Fruit fly (Drosophila melanogaster): ENCODE measurements around the gene CG9917.

CG9917 gene

DNA sequence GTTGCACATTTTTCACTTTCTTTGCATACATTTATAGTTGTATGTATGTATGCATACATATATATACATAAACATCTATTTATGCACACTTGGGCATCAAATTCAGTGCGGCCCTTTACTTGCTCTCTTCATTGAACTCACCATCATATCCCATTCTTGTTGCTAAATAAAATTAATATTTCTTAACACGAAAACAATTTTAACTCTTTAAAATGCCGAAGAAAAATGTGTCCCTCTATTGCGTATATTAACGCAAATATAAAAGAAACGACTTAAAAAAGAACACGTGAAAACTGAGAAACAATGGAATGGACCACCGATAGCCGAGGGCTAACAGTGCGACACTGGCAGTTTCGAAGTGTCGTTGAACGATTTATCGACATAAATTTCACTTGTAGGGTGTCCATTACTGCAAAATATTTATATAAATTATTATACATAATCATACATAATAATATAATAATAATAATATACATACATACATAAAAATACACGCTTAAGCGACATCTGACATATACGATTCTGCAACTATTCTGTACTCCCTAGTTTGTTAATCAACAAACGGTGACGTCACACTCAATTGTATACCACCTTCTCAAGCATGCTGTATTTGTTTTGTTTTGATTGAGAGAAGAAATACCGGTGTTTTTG lies 35.8 kb upstream of the CG9917 start, which contains the start of the genes U2af50 and PIG-Q (continued):
- TF ChIP-seq tll (GFP tag; optimal IDR thresholded peaks at IDR 0.05) = peak in 1 of 2 experiments; percentile 48
- peak; percentile 95 for TF ChIP-seq grau (tag; optimal IDR thresholded peaks at IDR 0.05)
- TF ChIP-seq unc-4 (GFP tag; IDR thresholded peaks at IDR 0.05; ENCODE audit: partially characterized antibody) = peak; percentile 42; the same call in 1 of the 2 replicates
- peak; percentile 56 for TF ChIP-seq chn (GFP tag; optimal IDR thresholded peaks at IDR 0.05)
- TF ChIP-seq CG10147 (GFP tag; optimal IDR thresholded peaks at IDR 0.05) = peak; percentile 88
- TF ChIP-seq CG11085 (GFP tag; IDR thresholded peaks at IDR 0.05) = no peak; the same call in 1 of the 2 replicates
- peak; percentile 54 for TF ChIP-seq pho (GFP tag; optimal IDR thresholded peaks at IDR 0.05)
- peak; percentile 90 for TF ChIP-seq CG13894 (tag; optimal IDR thresholded peaks at IDR 0.05)
- TF ChIP-seq Fer1 (GFP tag; optimal IDR thresholded peaks at IDR 0.05) = peak; percentile 91
- TF ChIP-seq usp (GFP tag; optimal IDR thresholded peaks at IDR 0.05) = no peak
- TF ChIP-seq psq (GFP tag; optimal IDR thresholded peaks at IDR 0.05) = peak; percentile 78
- TF ChIP-seq vvl (GFP tag; IDR thresholded peaks at IDR 0.05) = peak; percentile 97
- TF ChIP-seq row (GFP tag; IDR thresholded peaks at IDR 0.05) = peak; percentile 98
- peak; percentile 97 for TF ChIP-seq pfk (GFP tag; optimal IDR thresholded peaks at IDR 0.05)
- peak; percentile 47 for TF ChIP-seq slp2 (GFP tag; optimal IDR thresholded peaks at IDR 0.05)
- TF ChIP-seq Atf-2 (GFP tag; optimal IDR thresholded peaks at IDR 0.05) = peak; percentile 41
- TF ChIP-seq CG10959 (GFP tag; IDR thresholded peaks at IDR 0.05) = peak; percentile 87
- no peak for TF ChIP-seq mirr (GFP tag; optimal IDR thresholded peaks at IDR 0.05)
- TF ChIP-seq cas (GFP tag; IDR thresholded peaks at IDR 0.05) = peak; percentile 74; the same call in 1 of the 2 replicates
- peak; percentile 82; the same call in 1 of the 2 replicates for TF ChIP-seq gsb (GFP tag; IDR thresholded peaks at IDR 0.05)
- peak; percentile 80 for TF ChIP-seq CrebB (tag; optimal IDR thresholded peaks at IDR 0.05)
- peak; percentile 93 for TF ChIP-seq fd3F (GFP tag; optimal IDR thresholded peaks at IDR 0.05)
- peak; percentile 87 for TF ChIP-seq CG10267 (tag; optimal IDR thresholded peaks at IDR 0.05)
- no peak; the same call in 1 of the 2 replicates for TF ChIP-seq crol (GFP tag; IDR thresholded peaks at IDR 0.05)
- TF ChIP-seq YL-1 (GFP tag; optimal IDR thresholded peaks at IDR 0.05) = peak; percentile 51
- TF ChIP-seq CG33557 (GFP tag; optimal IDR thresholded peaks at IDR 0.05) = peak; percentile 91
- TF ChIP-seq E2f1 (GFP tag; IDR thresholded peaks at IDR 0.05) = peak; percentile 92; the same call in 1 of the 2 replicates
- TF ChIP-seq CG32767 (GFP tag; IDR thresholded peaks at IDR 0.05) = peak; percentile 90
- no peak; the same call in 1 of the 2 replicates for TF ChIP-seq danr (GFP tag; IDR thresholded peaks at IDR 0.05)
- TF ChIP-seq slou (GFP tag; optimal IDR thresholded peaks at IDR 0.05) = peak; percentile 71
- TF ChIP-seq CG9609 (GFP tag; optimal IDR thresholded peaks at IDR 0.05) = peak; percentile 66
- TF ChIP-seq CG6765 (GFP tag; optimal IDR thresholded peaks at IDR 0.05) = peak; percentile 83
- peak; percentile 91 for TF ChIP-seq ssp (GFP tag; IDR thresholded peaks at IDR 0.05)
- no peak for TF ChIP-seq Hmr (GFP tag; optimal IDR thresholded peaks at IDR 0.05)
- TF ChIP-seq HLH3B (GFP tag; IDR thresholded peaks at IDR 0.05) = peak; percentile 91
- peak in 1 of 3 experiments; percentile 44 for TF ChIP-seq Stat92E (GFP tag; optimal IDR thresholded peaks at IDR 0.05)
- TF ChIP-seq CG8388 (GFP tag; optimal IDR thresholded peaks at IDR 0.05) = peak; percentile 93
- peak; percentile 43 for TF ChIP-seq CG13624 (GFP tag; optimal IDR thresholded peaks at IDR 0.05)
- no peak for TF ChIP-seq Dfd (GFP tag; optimal IDR thresholded peaks at IDR 0.05)
- TF ChIP-seq Lpt (GFP tag; optimal IDR thresholded peaks at IDR 0.05) = no peak
- no peak; the same call in 1 of the 2 replicates for TF ChIP-seq CG16779 (GFP tag; IDR thresholded peaks at IDR 0.05)
- TF ChIP-seq sqz (GFP tag; optimal IDR thresholded peaks at IDR 0.05) = peak; percentile 79
- peak; percentile 83 for TF ChIP-seq Ets65A (GFP tag)
- peak; percentile 83 for TF ChIP-seq CG1529 (GFP tag; optimal IDR thresholded peaks at IDR 0.05)
- TF ChIP-seq zen (tag; optimal IDR thresholded peaks at IDR 0.05) = peak; percentile 95
- no peak for TF ChIP-seq cad (GFP tag; optimal IDR thresholded peaks at IDR 0.05)
- TF ChIP-seq yki (optimal IDR thresholded peaks at IDR 0.05) = no peak
- TF ChIP-seq sens-2 (GFP tag; IDR thresholded peaks at IDR 0.05) = no peak; the same call in 1 of the 2 replicates
- TF ChIP-seq Doc2 (GFP tag; IDR thresholded peaks at IDR 0.05) = no peak
- peak; percentile 33 for TF ChIP-seq CG16863 (GFP tag; optimal IDR thresholded peaks at IDR 0.05)
